Worm (Caenorhabditis elegans) whole organism, midembryonic: ENCODE results near the gene mrpl-46.

ENCODE experiments used
- T22C8.4 ChIP-seq: fragments of 200-800 bp; sonication (Bioruptor generic); IDR thresholded peaks from 2 replicates; pipeline ENCODE4 v1.3.6; 2022; ENCODE audit warnings: missing genetic modification characterization, missing compliant biosample characterization
- cog-1 ChIP-seq: sonication (generic microtip); optimal IDR thresholded peaks from 2 replicates; lab custom pipeline; 2016; ENCODE audit warnings: missing genetic modification characterization, missing compliant biosample characterization
- flt-1 ChIP-seq: fragments of 200-800 bp; sonication (Bioruptor generic); IDR thresholded peaks from 2 replicates; pipeline ENCODE4 v1.3.6; 2022; ENCODE audit warnings: missing genetic modification characterization, missing compliant biosample characterization
- klf-2 ChIP-seq: fragments of 200-800 bp; sonication (Bioruptor generic); conservative IDR thresholded peaks from 2 replicates; pipeline ENCODE4 v1.3.6; 2022; ENCODE audit warnings: missing genetic modification reagents, missing genetic modification characterization, missing compliant biosample characterization
- med-1 ChIP-seq: sonication (generic microtip); optimal IDR thresholded peaks from 2 replicates; lab custom pipeline; 2017; ENCODE audit warnings: missing genetic modification characterization, mild to moderate bottlenecking, missing compliant biosample characterization, antibody characterized with exemption, missing genetic modification reagents; ENCODE audit not compliant: insufficient read depth
- ref-1 ChIP-seq: fragments of 200-800 bp; sonication (Bioruptor generic); conservative IDR thresholded peaks from 2 replicates; pipeline ENCODE4 v1.3.6; 2022; ENCODE audit warnings: missing genetic modification reagents, missing genetic modification characterization, missing compliant biosample characterization
- tab-1 ChIP-seq: fragments of 200-800 bp; sonication (Bioruptor generic); IDR thresholded peaks from 2 replicates; pipeline ENCODE4 v1.3.6; 2022; ENCODE audit warnings: missing genetic modification characterization, missing compliant biosample characterization
- ztf-23 ChIP-seq: fragments of 200-800 bp; sonication (Bioruptor generic); IDR thresholded peaks from 2 replicates; pipeline ENCODE4 v1.3.6; 2022; ENCODE audit warnings: missing genetic modification reagents, missing genetic modification characterization, missing compliant biosample characterization
- ztf-29 ChIP-seq: fragments of 200-800 bp; sonication (Bioruptor generic); IDR thresholded peaks from 2 replicates; pipeline ENCODE4 v1.3.6; 2022; ENCODE audit warnings: missing genetic modification reagents, missing genetic modification characterization, missing compliant biosample characterization

mrpl-46 gene

DNA sequence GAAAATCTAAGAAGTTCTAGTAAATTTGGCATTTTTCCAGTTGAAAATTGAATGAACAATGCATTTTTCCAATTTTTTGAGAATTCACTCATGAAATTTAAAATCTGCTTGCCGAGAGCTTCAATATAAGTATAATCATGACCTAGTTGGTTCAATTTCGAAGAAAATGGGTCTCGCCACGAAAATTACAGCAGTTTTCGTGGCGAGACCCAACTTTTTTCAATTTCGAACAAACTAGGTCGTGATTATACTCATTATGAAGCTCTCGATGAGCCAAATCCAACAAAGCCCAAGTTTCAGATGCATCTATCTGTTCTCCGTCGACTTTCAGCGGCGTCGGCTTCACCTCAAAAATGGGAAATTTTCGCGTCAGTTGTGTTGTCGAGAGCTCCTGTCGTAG is at the start of gene mrpl-46:
TSS of gene mrpl-46 (plus strand) at position 301 of the 400 bp plus-strand sequence.
- TF ChIP-seq ztf-29 (GFP tag; lab: Robert Waterston, UW) (no peak), cog-1 (no peak), T22C8.4 (GFP tag; lab: Robert Waterston, UW) (no peak), ztf-23 (GFP tag; lab: Robert Waterston, UW) (no peak), flt-1 (GFP tag; lab: Robert Waterston, UW) (no peak), tab-1 (GFP tag; lab: Robert Waterston, UW) (no peak), klf-2 (GFP tag; lab: Robert Waterston, UW) (no peak), ref-1 (no peak), med-1 (GFP tag; lab: Kevin White, UChicago) (no peak)

DNA sequence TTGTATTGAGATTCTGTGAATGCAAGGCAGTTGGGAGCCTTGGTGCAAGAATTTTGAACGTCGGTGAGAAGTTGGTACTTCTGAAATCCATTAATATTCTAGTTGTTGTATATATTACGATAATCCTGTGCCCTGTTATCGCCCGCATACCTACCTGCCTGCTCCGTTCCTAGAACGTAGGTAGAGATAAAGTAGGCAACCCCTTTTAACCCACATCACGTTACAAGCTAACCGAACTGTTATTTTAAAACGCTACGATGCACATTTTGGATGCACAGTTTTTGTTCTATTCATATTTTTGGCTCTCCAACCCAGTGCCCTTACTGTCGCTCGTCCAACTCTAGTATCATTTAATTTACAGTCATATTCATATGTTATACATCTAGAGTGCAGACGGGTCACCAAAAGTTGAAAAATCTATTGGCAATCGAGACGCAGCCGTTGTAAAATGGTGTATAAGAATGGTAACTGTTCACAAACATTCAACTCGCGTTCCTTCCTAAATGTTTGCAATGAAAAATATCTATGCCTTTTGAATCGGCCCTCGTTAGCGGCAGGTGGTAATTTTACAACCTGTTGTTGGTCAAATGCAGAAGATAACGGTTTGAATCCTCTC is 46.2 kb upstream of the mrpl-46 start:
- TF ChIP-seq ztf-29 (GFP tag; lab: Robert Waterston, UW) (no peak), med-1 (GFP tag; lab: Kevin White, UChicago) (no peak), ztf-23 (GFP tag; lab: Robert Waterston, UW) (no peak), ref-1 (no peak)

DNA sequence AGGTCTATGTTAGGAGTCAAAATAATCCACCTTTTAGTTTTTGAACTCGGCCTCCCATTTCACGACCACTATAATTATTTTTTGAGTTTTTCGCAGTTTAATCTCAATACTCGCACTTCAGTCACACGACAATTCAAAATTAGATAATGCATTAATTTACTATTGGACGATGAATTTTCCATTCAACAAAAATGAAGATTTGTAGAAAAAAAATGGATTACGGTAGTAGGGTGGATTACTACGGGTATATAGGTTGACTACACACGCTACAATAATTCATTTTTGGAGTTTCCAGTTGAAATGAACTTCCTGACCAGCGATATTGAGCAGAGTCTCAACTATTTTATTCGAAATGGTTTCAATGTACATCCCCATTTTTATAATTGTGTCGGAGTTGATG is 44.2 kb upstream of the mrpl-46 start, which contains the start of gene srt-23:
TSS of gene srt-23 (plus strand) at position 301 of the 400 bp plus-strand sequence.
- TF ChIP-seq cog-1 (no peak), ztf-29 (GFP tag; lab: Robert Waterston, UW) (no peak), ref-1 (no peak), T22C8.4 (GFP tag; lab: Robert Waterston, UW) (no peak), med-1 (GFP tag; lab: Kevin White, UChicago) (no peak), klf-2 (GFP tag; lab: Robert Waterston, UW) (no peak), tab-1 (GFP tag; lab: Robert Waterston, UW) (no peak), ztf-23 (GFP tag; lab: Robert Waterston, UW) (no peak), flt-1 (GFP tag; lab: Robert Waterston, UW) (no peak)

DNA sequence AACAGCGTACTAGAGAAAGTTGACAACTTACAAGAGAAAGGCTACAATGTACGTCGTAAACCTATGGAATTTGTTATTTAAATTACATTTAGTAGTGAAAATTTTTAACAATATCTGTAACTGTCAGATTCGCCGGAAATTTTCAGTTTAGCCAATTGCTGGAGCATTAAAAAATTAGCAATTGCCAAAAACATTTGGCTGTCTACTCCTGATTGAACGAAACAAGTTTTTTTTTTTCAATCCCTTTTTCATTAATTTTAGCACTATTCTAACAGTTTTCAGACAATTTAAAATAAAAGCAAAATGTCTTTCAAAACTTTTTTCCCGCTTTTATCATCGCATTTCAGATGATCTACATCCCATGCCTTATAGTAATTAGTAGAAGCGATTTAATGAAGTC is 43.7 kb upstream of the mrpl-46 start:
- TF ChIP-seq tab-1 (GFP tag; lab: Robert Waterston, UW) = no peak
- no peak for TF ChIP-seq flt-1 (GFP tag; lab: Robert Waterston, UW)
- no peak for TF ChIP-seq ref-1
- no peak for TF ChIP-seq klf-2 (GFP tag; lab: Robert Waterston, UW)
- no peak for TF ChIP-seq med-1 (GFP tag; lab: Kevin White, UChicago)
- no peak for TF ChIP-seq T22C8.4 (GFP tag; lab: Robert Waterston, UW)
- no peak for TF ChIP-seq ztf-23 (GFP tag; lab: Robert Waterston, UW)
- TF ChIP-seq ztf-29 (GFP tag; lab: Robert Waterston, UW) = no peak
- TF ChIP-seq cog-1 = no peak

DNA sequence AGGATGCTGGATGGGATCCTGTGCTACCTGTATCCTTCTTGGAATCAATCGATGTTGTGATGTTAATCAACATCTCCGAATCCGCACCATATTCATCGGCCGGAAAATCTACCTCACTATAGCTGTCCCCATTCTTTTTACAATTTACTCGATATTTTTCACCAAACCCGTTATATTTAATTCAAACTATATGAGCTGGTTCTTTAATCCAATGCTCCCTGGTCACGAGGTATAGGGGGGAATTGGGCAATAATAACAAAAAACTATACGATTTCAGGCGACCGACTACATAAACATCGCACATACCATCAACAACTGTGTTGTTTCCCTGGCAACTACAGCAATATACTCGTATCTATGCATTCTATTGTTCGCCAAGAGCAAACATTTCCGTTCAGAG is 43.1 kb upstream of the mrpl-46 start:
- TF ChIP-seq ztf-23 (GFP tag; lab: Robert Waterston, UW) (no peak), cog-1 (no peak), klf-2 (GFP tag; lab: Robert Waterston, UW) (no peak), flt-1 (GFP tag; lab: Robert Waterston, UW) (no peak), ref-1 (no peak), tab-1 (GFP tag; lab: Robert Waterston, UW) (no peak), ztf-29 (GFP tag; lab: Robert Waterston, UW) (no peak), T22C8.4 (GFP tag; lab: Robert Waterston, UW) (no peak), med-1 (GFP tag; lab: Kevin White, UChicago) (no peak)

DNA sequence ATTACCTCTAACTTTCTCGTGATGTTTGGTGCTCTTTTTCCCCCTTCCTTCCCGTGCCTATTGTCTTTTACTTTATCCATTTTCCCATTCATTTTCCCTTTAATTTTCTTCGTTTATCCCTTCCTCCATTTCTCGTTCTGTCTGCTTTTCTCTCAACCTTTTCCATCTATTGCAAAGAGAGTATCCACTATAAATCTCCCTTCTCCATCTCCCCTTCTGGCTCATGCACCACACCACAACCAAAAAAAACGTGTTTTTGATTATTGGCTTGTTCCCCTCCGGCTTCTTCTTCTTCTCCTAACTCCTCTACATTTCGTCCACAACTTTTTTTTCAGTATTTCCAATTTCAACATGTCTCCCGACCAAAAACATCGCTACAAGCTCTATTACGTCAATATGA is 40.4 kb upstream of the mrpl-46 start, which contains the start of gene gst-40:
TSS of gene gst-40 (plus strand) at position 236 of the 400 bp plus-strand sequence.
- no peak for TF ChIP-seq klf-2 (GFP tag; lab: Robert Waterston, UW)

DNA sequence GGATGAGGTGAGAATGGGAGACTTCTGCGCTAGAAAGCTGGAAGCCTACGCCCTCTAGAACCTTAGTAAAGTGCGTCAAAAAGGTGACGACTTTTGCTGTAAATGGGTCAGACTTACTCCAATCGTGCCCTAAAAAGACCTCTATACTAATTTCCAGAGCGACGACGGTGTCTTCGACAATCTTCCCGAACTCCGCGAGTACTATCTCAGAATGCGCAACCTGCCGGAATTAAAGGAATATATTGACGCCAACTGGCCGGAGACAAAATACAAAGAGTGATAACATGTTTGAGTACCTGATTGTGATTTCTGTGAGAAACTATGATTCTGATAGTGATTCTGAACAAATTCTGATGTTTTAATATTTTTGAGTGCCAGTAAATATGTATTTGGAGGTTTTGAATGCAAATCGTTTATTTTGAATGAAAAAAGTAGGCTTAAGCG is 38.6 kb upstream of the mrpl-46 start:
- TF ChIP-seq ref-1 = no peak
- no peak for TF ChIP-seq ztf-29 (GFP tag; lab: Robert Waterston, UW)
- TF ChIP-seq T22C8.4 (GFP tag; lab: Robert Waterston, UW) = no peak
- no peak for TF ChIP-seq flt-1 (GFP tag; lab: Robert Waterston, UW)
- no peak for TF ChIP-seq klf-2 (GFP tag; lab: Robert Waterston, UW)
- TF ChIP-seq tab-1 (GFP tag; lab: Robert Waterston, UW) = no peak
- TF ChIP-seq med-1 (GFP tag; lab: Kevin White, UChicago) = no peak
- no peak for TF ChIP-seq cog-1
- TF ChIP-seq ztf-23 (GFP tag; lab: Robert Waterston, UW) = no peak

DNA sequence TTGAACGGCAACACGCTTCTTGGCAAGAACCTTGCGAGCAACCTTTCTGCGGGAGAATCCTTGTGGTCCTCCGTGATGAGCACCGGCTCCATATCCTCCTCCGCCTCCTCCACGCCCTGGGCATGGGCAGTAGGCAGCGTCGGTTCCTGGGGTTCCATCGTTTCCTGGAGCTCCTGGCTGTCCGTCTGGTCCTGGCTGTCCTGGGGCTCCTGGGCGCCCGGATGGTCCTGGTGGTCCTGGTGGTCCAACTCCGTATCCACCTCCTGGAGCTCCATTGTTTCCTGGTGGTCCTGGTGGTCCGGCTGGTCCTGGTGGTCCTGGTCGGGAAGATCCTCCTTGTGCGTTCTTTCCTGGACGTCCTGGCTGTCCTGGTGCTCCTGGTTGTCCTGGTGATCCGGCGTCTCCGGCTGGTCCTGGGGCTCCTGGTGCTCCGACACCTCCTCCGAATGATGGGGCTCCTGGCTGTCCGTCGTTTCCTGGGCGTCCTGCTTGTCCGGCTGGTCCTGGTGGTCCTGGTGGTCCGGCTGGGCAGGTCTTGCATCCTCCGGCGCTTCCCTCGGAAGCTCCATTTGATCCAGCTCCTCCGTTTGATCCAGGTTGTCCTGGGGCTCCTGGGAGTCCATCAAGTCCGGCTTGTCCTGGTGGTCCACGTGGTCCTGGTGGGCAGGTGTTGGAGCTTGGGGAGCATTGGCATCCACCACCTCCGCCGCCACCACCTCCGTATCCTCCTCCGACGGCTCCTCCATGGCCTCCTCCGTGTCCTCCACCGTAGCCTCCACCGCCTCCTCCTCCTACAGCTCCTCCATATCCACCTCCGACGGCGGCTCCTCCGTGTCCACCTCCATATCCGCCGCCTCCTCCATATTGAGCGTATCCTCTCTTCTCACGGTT is 37.9 kb upstream of the mrpl-46 start:
- TF ChIP-seq tab-1 (GFP tag; lab: Robert Waterston, UW) (peak; percentile 51; the same call in 1 of the 2 replicates), ztf-23 (GFP tag; lab: Robert Waterston, UW) (0 out of 2 replicates have a peak, but pooled peaks have one; percentile 20), ref-1 (no peak)

DNA sequence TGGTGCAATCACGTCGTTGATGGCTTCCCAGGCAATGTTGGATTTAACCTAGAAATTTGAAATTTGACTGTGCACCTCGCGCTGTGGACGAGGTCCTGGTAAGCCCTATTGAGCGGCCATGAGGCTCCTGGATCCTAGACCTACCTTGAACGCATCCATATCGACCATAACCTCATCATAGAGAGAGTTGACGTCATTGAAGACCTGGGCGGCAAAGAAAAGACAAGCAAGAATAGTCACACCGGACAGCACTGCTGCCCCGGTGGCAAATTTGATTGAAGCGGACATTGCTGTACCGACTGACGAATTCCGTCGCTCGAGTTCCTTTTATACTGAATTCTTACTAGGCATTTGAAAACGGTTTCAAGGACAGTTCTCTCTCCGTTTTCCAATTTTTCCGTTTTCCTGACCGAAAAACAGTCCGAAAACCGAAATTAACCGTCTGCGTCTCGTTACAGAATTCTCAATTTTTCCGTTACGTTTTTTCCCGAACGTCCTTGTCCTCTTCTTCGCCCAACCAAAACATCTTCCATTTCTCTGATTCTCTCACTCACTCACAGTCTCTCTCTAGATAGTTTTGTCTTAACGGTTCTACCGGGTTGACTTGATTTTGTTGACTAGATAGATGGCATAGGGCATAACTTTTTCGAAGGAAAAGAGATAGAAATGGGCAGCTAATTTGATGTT is 37.1 kb upstream of the mrpl-46 start, which contains the start of gene col-103:
TSS of gene col-103 (minus strand) at position 302 of the 687 bp plus-strand sequence.
- TF ChIP-seq tab-1 (GFP tag; lab: Robert Waterston, UW) (no peak), cog-1 (no peak), ref-1 (no peak), ztf-29 (GFP tag; lab: Robert Waterston, UW) (no peak), flt-1 (GFP tag; lab: Robert Waterston, UW) (no peak), ztf-23 (GFP tag; lab: Robert Waterston, UW) (no peak), T22C8.4 (GFP tag; lab: Robert Waterston, UW) (no peak), med-1 (GFP tag; lab: Kevin White, UChicago) (no peak), klf-2 (GFP tag; lab: Robert Waterston, UW) (no peak)
